Worm (Caenorhabditis elegans): ENCODE results near the gene Y110A2AL.10.
A peak's percentile ranks its signal among the peaks of the same experiment; 100 is the strongest.

Y110A2AL.10 gene

DNA sequence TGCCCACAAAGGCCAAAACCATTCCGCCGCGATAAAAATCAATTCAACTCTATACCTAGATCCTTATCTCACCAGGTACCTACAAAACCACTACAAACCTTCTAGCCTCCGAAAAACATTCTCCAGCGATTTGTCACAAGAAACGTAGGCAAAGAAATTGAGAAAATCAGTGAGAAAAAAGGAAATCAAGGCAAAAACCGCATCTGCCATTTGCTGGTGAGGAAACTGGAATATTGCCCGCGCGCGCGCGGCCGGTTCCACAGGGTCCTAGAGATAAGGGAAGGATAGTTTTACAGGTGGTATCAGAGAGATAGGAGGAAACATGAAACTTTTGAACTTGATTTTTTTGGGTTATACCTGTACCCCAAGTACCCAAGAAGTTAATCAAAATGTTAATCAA is 14.2 kb downstream of the Y110A2AL.10 start:
- no peak for TF ChIP-seq nhr-76 (tag; optimal IDR thresholded peaks at IDR 0.05)
- no peak for TF ChIP-seq ztf-4 (tag; optimal IDR thresholded peaks at IDR 0.05)
- TF ChIP-seq nhr-43 (tag; optimal IDR thresholded peaks at IDR 0.05; ENCODE audit: poor library complexity, severe bottlenecking) = peak; percentile 63
- TF ChIP-seq elt-1 (tag; optimal IDR thresholded peaks at IDR 0.05) = peak; percentile 81
- TF ChIP-seq elt-3 (tag; optimal IDR thresholded peaks at IDR 0.05) = peak in 2 of 3 experiments; percentile 70 to 95
- peak; percentile 49 for TF ChIP-seq nhr-25 (tag; optimal IDR thresholded peaks at IDR 0.05)

- peak; percentile 13 for TF ChIP-seq nhr-23 (tag; optimal IDR thresholded peaks at IDR 0.05)
- TF ChIP-seq nhr-43 (tag; optimal IDR thresholded peaks at IDR 0.05; ENCODE audit: poor library complexity, severe bottlenecking) = peak; percentile 22
- no peak for TF ChIP-seq nhr-12 (tag; optimal IDR thresholded peaks at IDR 0.05)
- peak in 1 of 3 experiments; percentile 9 for TF ChIP-seq elt-3 (tag; optimal IDR thresholded peaks at IDR 0.05)
Measured at ce11 chrII:2856114-2856513, 15.6 kb downstream of the Y110A2AL.10 start.

DNA sequence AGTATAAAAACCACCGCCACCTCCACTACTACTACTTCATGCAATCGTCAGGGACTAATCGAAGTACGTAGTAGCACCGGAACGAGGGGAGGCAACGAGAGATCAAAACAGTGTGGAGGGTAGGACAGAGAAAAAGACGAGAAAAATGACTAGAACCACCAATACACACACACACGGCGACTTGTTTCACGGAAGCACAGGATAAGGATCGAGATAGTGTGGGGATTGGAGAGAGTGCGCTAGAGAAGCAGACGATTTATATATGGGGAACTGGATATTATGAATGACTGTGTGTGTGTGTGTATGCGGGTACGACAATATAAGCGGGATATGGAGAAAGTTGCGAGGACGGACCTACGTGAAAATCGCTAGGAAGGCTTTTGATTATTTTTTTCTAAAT is 16.9 kb downstream of the Y110A2AL.10 start:
- TF ChIP-seq aly-2 (tag; optimal IDR thresholded peaks at IDR 0.05) (no peak), snpc-4 (tag; optimal IDR thresholded peaks at IDR 0.05) (no peak), ama-1 (optimal IDR thresholded peaks at IDR 0.05) (peak; percentile 43), hmg-11 (tag; optimal IDR thresholded peaks at IDR 0.05) (peak; percentile 14), nhr-23 (tag; optimal IDR thresholded peaks at IDR 0.05) (peak; percentile 64), nhr-25 (tag; optimal IDR thresholded peaks at IDR 0.05) (peak; percentile 54), nhr-43 (tag; optimal IDR thresholded peaks at IDR 0.05; ENCODE audit: poor library complexity, severe bottlenecking) (peak; percentile 58), ceh-16 (tag; optimal IDR thresholded peaks at IDR 0.05) (no peak)

ce11 chrII:2853767-2854166 is 17.9 kb downstream of the Y110A2AL.10 start:
- TF ChIP-seq mml-1 (tag; optimal IDR thresholded peaks at IDR 0.05) (no peak), nhr-25 (tag; optimal IDR thresholded peaks at IDR 0.05) (no peak), jun-1 (tag; optimal IDR thresholded peaks at IDR 0.05) (no peak), R02D3.7 (tag; optimal IDR thresholded peaks at IDR 0.05) (no peak), lin-39 (tag; optimal IDR thresholded peaks at IDR 0.05) (no peak), nhr-237 (tag; optimal IDR thresholded peaks at IDR 0.05) (no peak), elt-1 (tag; optimal IDR thresholded peaks at IDR 0.05) (peak; percentile 63)

DNA sequence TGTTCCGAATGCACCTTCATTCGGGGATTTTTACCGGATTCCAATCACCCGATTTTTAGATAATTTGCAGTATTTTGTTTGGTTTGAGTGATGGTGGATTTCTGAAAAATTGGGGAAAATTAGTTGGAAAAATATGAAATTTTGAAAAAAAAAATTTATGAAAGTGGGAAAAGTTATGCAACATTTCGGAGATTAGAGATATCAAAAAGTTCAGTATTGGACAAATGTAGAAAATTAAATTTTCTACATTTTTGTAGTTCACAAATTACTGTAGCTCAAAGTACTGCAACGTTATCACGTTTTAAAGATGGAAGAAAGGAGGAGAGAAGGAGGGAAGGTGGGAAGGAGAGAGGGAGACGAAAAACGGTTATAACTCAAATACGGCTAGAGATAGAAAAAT is 19.2 kb downstream of the Y110A2AL.10 start, which contains the start of gene ptc-3:
Gene ptc-3, minus strand, starts transcription at position 101 of the 400 bp plus-strand sequence.
- TF ChIP-seq snpc-4 (tag; optimal IDR thresholded peaks at IDR 0.05) (no peak), elt-1 (tag; optimal IDR thresholded peaks at IDR 0.05) (no peak), elt-2 (tag; optimal IDR thresholded peaks at IDR 0.05) (no peak), sea-2 (GFP tag; optimal IDR thresholded peaks at IDR 0.05) (no peak), mml-1 (tag; optimal IDR thresholded peaks at IDR 0.05) (no peak), nhr-67 (tag; optimal IDR thresholded peaks at IDR 0.05) (no peak), lin-39 (tag; optimal IDR thresholded peaks at IDR 0.05) (no peak), nhr-11 (tag; optimal IDR thresholded peaks at IDR 0.05) (no peak)

- no peak for TF ChIP-seq elt-1 (tag; optimal IDR thresholded peaks at IDR 0.05)
- no peak for TF ChIP-seq lin-39 (tag; optimal IDR thresholded peaks at IDR 0.05)
- no peak for TF ChIP-seq nhr-28 (tag; optimal IDR thresholded peaks at IDR 0.05)
- TF ChIP-seq nfya-1 (tag; optimal IDR thresholded peaks at IDR 0.05; ENCODE audit: insufficient read depth) = no peak
- no peak for TF ChIP-seq ceh-28 (tag; optimal IDR thresholded peaks at IDR 0.05)
- TF ChIP-seq nhr-76 (tag; optimal IDR thresholded peaks at IDR 0.05) = no peak
Measured at ce11 chrII:2846552-2846951, 25.2 kb downstream of the Y110A2AL.10 start.

ce11 chrII:2845674-2846073 is 26.0 kb downstream of the Y110A2AL.10 start:
- TF ChIP-seq egl-5 (tag; optimal IDR thresholded peaks at IDR 0.05) = no peak
- no peak for TF ChIP-seq fos-1 (tag; optimal IDR thresholded peaks at IDR 0.05)
- no peak for TF ChIP-seq unc-39 (tag; optimal IDR thresholded peaks at IDR 0.05)
- no peak for TF ChIP-seq lin-39 (tag; optimal IDR thresholded peaks at IDR 0.05)
- no peak for TF ChIP-seq pqm-1 (tag; optimal IDR thresholded peaks at IDR 0.05)
- TF ChIP-seq jun-1 (tag; optimal IDR thresholded peaks at IDR 0.05) = no peak
- TF ChIP-seq aly-2 (tag; optimal IDR thresholded peaks at IDR 0.05) = no peak
- no peak for TF ChIP-seq hmg-11 (tag; optimal IDR thresholded peaks at IDR 0.05)
- no peak for TF ChIP-seq egl-27 (tag; optimal IDR thresholded peaks at IDR 0.05)
- no peak for TF ChIP-seq nhr-67 (tag; optimal IDR thresholded peaks at IDR 0.05)
- no peak for TF ChIP-seq ceh-82 (tag; optimal IDR thresholded peaks at IDR 0.05)
- TF ChIP-seq elt-3 (tag; optimal IDR thresholded peaks at IDR 0.05) = no peak
- TF ChIP-seq zag-1 (tag; optimal IDR thresholded peaks at IDR 0.05) = no peak
- TF ChIP-seq snpc-4 (tag; optimal IDR thresholded peaks at IDR 0.05) = no peak
- no peak for TF ChIP-seq sea-2 (GFP tag; optimal IDR thresholded peaks at IDR 0.05)
- no peak for TF ChIP-seq nhr-12 (tag; optimal IDR thresholded peaks at IDR 0.05)
- no peak for TF ChIP-seq elt-1 (tag; optimal IDR thresholded peaks at IDR 0.05)
- no peak for TF ChIP-seq ama-1 (optimal IDR thresholded peaks at IDR 0.05)
- no peak for TF ChIP-seq nhr-77 (tag; optimal IDR thresholded peaks at IDR 0.05)
- TF ChIP-seq skn-1 (tag; optimal IDR thresholded peaks at IDR 0.05) = no peak

All from whole organism, L3 larva.